Fruit fly (Drosophila melanogaster): ENCODE results near the gene promL.

promL gene

DNA sequence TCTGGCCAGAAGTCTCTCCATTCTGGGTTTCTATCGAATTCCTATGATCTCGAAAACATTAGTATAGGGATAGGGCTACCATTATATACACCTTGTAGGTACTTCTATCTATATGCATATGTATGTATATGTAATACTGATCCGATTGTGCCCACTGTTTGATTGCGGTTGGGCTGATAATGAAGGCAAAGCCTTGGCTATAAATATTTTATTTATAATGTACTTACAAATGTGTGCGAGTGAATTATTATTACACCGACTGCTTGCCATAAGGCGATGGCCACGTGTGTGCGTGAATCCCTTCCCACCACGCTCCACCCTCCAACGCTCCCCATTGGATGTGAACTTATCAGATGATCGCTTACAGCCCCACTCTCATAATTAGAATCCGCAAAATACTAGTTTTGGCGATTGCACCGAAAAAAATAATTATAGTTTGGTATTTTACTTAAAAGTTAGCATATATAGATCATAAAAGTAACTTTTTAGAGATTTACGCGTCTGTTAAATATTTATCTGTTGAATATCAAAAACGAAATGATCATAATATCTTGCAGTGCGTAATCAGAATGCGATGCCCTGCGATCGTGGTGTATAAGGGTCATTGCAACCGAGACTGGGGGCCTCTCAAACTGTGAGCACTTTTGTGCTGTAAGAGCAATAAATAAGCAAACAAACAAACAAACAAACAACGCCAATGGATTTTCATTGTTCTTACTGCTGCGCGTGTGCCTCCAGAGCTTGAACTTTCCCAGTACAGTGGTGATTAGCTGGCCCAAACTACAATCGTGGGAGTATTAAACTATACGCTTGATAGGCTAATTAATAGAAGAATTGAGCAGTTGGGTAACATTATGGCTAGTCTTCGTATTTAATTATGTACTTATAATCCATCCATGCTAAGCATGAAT lies 47.2 kb downstream of the promL start:
- no peak for TF ChIP-seq Myc (optimal IDR thresholded peaks at IDR 0.05)
- TF ChIP-seq psq (optimal IDR thresholded peaks at IDR 0.05), result no peak
- TF ChIP-seq h (optimal IDR thresholded peaks at IDR 0.05), result no peak
- no peak for TF ChIP-seq Sin3A (optimal IDR thresholded peaks at IDR 0.05)
- no peak for TF ChIP-seq insv (optimal IDR thresholded peaks at IDR 0.05)
- TF ChIP-seq ttk (optimal IDR thresholded peaks at IDR 0.05), result no peak

DNA sequence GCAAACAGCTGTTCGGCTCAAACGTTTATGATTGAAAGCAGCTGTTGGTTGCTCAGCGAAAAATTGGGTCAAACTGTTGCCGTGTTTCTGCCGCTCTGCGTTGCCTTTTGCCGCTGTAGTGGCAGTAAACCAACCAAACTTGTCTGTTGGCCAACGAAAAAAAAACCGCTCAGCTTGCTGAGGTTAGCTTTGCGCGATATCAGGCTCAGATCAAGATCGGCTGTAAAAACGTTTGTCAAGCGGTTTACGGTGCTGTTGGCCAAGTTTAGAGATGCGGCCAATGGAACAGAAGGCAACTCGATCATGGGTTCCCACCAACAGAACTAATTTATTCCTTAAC lies 48.4 kb downstream of the promL start:
- TF ChIP-seq insv (optimal IDR thresholded peaks at IDR 0.05), result no peak
- no peak for TF ChIP-seq Myc (optimal IDR thresholded peaks at IDR 0.05)
- TF ChIP-seq ttk (optimal IDR thresholded peaks at IDR 0.05), result no peak
- TF ChIP-seq Sin3A (optimal IDR thresholded peaks at IDR 0.05), result no peak
- no peak for TF ChIP-seq psq (optimal IDR thresholded peaks at IDR 0.05)
- TF ChIP-seq h (optimal IDR thresholded peaks at IDR 0.05), result no peak

DNA sequence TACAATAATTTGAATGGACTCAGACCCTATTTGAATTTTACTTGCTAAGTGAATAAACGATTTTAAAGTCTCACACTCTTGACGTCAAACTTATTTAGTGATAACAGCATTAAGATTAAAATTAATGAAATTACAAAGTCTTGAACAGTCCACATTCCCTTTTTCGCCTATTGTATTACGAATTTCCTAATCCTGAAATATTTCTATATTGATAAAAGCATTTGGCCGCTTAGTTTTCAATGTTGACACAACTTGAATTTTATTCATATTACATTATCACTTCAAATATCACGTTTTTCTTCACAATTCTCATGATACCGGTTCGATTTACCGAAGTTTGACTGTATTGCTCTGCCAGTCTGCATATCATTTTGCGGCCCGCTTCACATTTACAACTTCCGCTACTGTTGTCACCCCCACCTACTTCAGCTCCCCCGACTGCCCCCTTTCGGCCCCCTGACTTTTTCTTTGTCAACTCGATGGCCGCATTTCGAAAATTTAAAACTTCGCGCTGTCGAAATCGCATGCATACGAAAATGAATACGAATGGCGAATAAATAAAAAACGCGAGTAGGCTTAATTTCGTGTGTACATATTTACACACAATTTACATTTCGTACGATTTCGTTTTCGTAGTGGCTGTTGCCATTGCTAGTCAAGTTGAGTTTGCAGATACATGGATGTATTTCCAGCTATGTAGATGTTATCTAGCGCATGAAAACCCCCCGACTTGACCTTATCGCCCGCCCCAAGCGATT lies 48.9 kb downstream of the promL start:
- TF ChIP-seq Myc (optimal IDR thresholded peaks at IDR 0.05) (no peak), insv (optimal IDR thresholded peaks at IDR 0.05) (no peak), Sin3A (optimal IDR thresholded peaks at IDR 0.05) (no peak), psq (optimal IDR thresholded peaks at IDR 0.05) (no peak), ttk (optimal IDR thresholded peaks at IDR 0.05) (no peak), h (optimal IDR thresholded peaks at IDR 0.05) (no peak)

DNA sequence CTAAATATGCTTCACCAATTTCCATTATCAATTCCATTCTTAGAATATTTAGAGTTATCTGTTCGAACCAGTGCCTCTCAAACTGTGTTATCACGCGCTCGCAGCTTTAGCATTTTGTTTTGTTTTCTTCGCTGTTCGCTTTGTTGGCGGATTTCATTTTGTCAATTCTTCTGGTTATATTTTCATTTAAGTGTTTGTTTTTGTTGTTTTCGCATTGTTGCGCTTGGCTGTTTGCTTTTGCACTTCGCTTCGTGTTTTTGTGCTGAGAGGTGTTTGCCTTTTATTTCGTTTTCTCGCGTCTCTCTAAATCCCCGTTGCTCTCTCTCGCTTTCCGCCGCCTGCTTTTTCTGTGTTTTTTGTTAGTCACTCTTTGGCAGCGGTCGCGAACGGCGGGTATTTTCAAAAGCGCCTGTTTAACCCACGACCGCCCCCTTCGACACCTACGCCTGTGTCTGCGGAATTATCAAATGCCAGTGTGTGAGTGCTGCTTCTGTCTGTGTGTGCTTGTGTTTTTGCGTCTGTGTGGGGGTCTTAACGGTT lies 49.9 kb downstream of the promL start:
- TF ChIP-seq insv (optimal IDR thresholded peaks at IDR 0.05), result no peak

DNA sequence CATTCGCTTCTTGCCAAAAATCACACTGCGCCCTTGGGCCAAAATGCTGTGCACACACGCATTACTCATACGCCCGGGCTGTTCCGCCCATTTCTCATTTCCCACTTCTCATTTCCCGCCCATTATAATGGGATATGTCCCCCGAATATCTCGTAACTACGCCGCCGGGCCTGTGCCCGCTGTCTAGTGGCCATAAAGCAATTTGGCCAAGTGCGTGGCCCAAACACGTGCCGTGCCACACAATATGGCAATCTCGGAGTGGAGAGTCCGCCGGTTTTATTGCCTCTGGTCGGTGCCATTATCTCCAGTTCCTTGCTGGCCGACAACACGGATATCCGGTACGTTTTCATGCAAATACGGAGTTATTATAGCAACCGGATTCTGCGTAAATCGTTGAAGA lies 50.6 kb downstream of the promL start:
- TF ChIP-seq h (optimal IDR thresholded peaks at IDR 0.05) (no peak), Sin3A (optimal IDR thresholded peaks at IDR 0.05) (no peak), insv (optimal IDR thresholded peaks at IDR 0.05) (no peak), Myc (optimal IDR thresholded peaks at IDR 0.05) (no peak), ttk (optimal IDR thresholded peaks at IDR 0.05) (no peak), psq (optimal IDR thresholded peaks at IDR 0.05) (no peak)

DNA sequence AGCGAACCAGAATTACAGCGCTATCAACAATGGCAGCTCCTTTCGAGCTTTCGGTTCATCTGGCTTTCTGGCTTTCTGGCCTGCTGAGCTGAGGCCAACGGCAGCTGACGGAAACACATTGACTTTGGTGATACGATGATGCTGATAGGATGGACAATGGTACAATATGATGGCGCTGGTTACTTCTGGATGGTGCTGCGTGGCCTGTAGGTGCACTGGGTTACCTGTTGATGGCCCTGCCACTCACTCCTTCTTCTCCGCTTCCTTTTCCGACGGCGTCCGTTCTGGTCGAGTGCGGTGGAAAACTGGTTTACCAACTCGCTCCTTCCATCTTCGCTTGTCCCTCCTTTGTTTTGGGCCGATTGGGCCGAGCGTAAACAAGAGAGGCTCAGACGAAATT lies 52.7 kb downstream of the promL start:
- no peak for TF ChIP-seq ttk (optimal IDR thresholded peaks at IDR 0.05)
- no peak for TF ChIP-seq h (optimal IDR thresholded peaks at IDR 0.05)
- TF ChIP-seq Myc (optimal IDR thresholded peaks at IDR 0.05), result no peak
- TF ChIP-seq Sin3A (optimal IDR thresholded peaks at IDR 0.05), result no peak
- no peak for TF ChIP-seq insv (optimal IDR thresholded peaks at IDR 0.05)
- TF ChIP-seq psq (optimal IDR thresholded peaks at IDR 0.05), result no peak

DNA sequence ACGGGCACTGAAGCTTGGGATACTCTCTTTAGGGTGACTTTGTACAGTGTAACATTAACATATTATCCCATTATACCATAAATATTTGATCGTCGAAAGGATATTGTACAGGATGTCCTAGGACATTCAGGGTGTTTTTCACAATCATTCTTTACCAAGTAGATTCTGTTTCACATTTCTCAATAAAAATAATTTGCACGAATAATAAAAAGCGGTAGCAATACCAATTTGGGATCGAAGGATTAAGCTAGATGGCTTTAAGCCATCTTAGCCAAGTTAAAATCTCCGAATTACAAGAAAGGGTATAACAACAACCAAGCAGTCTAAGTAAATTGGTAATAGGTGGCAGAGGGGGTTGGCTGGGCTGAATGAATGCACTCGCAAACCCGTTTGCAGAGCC lies 53.1 kb downstream of the promL start:
- TF ChIP-seq insv (optimal IDR thresholded peaks at IDR 0.05), result no peak
- no peak for TF ChIP-seq h (optimal IDR thresholded peaks at IDR 0.05)
- no peak for TF ChIP-seq ttk (optimal IDR thresholded peaks at IDR 0.05)
- no peak for TF ChIP-seq psq (optimal IDR thresholded peaks at IDR 0.05)

DNA sequence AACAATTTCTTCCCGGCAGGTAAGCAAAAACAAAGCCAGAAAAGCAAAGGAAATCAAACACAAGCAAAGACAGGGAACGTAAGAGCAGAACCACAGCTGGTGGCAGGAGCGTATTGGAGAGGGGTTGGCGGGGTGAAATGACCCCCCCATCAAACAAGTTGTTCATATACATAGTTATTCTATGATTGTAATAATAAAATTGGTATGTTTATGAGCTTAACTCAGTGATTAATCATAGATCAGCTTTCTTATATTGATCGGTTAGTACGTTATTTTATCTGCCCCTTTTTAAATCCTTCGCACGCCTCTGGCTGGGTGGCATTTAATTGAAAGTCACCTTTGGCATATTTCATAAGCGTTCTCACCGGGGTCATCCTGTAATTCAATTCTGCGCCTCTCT lies 54.1 kb downstream of the promL start:
- TF ChIP-seq Myc (optimal IDR thresholded peaks at IDR 0.05) (no peak), ttk (optimal IDR thresholded peaks at IDR 0.05) (no peak), h (optimal IDR thresholded peaks at IDR 0.05) (no peak), insv (optimal IDR thresholded peaks at IDR 0.05) (no peak), psq (optimal IDR thresholded peaks at IDR 0.05) (no peak), Sin3A (optimal IDR thresholded peaks at IDR 0.05) (no peak)

DNA sequence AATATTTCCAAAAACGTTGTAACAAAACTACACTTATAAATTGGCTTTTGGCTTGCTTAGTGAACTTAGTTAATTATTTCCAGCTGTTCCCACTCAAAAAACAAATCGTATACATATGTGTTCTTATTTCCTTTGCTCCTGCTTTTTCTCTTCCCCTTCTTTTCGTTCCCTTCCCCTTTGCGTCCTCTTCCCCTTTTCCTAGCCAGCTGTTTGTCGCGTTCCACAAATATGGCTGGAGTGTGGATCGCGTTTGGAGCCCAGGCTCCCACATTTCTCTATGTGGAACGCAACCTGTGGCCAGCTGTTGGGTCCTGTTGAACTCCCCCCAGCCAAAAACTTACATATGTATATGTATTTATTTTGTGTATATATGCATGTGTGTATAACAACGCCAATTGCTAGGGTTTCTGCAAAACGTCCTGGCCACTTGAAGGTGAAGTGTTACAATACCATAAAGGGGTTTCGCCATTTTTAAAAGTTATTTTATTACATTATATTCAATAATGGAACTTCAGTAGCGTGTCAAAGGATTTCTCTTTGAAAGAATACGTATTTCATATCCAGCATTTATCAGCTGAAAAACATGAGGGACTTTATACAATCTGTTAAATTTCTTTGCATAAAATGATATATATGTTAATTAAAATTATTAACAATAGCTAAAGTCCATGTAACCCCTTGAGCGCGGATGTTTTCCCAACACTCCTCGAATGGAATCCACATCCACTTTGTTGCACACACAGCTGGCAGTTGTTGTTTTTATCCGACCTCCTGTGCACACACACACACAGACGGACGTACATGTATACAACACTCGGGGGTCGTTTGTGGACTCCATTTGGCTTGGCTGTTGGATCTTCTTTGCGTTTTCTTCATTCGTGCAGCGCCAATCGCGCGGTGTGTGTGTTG lies 55.6 kb downstream of the promL start:
- no peak for TF ChIP-seq h (optimal IDR thresholded peaks at IDR 0.05)
- no peak for TF ChIP-seq Myc (optimal IDR thresholded peaks at IDR 0.05)
- no peak for TF ChIP-seq Sin3A (optimal IDR thresholded peaks at IDR 0.05)

DNA sequence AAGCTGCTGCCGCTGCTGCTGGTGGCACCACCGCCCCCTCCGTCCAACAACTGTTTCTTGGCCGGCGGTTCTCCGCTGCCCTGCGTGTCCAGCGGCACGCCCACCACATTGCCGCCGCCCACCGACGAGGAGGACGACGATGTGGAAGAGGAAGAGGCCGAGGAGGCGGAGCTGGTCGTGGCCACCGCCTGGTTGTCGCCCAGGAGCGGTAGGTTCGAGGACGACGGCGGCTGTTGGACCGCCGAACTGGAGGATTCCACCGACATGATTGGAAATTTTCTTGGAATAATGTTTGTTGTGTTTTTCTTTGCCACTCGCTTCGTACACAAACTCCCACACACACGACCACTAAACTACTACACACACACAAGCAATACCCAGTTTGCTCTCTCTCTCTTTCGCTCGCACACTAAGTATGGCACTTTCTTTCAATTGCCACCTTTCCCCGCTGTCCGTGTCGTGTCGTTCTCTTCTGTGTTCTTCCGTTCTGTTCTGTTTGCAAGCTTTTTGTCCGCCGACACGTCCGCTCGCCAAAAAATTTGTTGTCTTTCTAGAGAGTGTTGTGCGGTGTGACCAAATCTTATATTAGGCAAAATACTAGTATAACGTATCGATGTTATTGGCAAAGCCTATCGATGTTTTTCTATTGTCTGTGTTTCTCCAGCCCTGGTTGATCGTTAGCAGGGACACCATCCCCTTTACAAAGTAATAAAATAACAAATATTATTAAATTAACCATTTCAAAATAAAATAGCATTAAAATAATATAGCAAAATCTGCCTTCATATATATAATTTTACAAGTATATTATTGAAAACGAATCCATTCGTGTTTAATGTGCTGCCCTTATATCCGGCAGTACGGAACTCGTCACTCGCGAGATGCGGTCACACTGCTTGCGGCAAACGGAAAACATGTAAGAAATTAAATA lies 57.0 kb downstream of the promL start, which contains the start of the genes CG32486 and PAN3:
Gene CG32486, minus strand, starts transcription at position 566 of the 931 bp plus-strand sequence.
Gene PAN3, plus strand, starts transcription at position 860 of the 931 bp plus-strand sequence.
- TF ChIP-seq Myc (optimal IDR thresholded peaks at IDR 0.05), result no peak
- TF ChIP-seq h (optimal IDR thresholded peaks at IDR 0.05), result no peak
- peak; percentile 75 for TF ChIP-seq ttk (optimal IDR thresholded peaks at IDR 0.05)
- TF ChIP-seq Sin3A (optimal IDR thresholded peaks at IDR 0.05), result no peak
- peak; percentile 15 for TF ChIP-seq psq (optimal IDR thresholded peaks at IDR 0.05)
- no peak for TF ChIP-seq insv (optimal IDR thresholded peaks at IDR 0.05)

DNA sequence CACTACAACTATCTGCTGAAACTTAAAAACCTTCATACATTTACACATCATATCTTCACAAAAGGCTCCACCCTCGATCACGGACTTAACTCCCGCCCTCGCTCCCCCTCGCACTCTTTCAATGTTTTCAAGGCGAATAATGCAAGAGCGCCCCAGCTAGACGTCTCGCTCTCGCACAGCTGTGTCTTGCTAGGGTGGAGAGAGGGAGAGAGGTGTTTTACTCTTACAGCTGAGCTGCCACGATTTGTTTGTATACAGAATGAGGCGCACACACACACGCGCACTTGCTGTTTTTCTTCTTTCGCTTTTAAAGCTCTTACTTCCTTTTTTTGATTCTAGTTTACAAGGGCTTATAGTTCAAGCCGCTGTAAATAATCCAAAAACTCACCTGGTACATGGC lies 57.8 kb downstream of the promL start:
- no peak for TF ChIP-seq Myc (optimal IDR thresholded peaks at IDR 0.05)
- no peak for TF ChIP-seq Sin3A (optimal IDR thresholded peaks at IDR 0.05)
- no peak for TF ChIP-seq ttk (optimal IDR thresholded peaks at IDR 0.05)
- no peak for TF ChIP-seq h (optimal IDR thresholded peaks at IDR 0.05)
- TF ChIP-seq insv (optimal IDR thresholded peaks at IDR 0.05), result no peak
- no peak for TF ChIP-seq psq (optimal IDR thresholded peaks at IDR 0.05)

Data from Kc167 (cell line).